Fruit fly (Drosophila melanogaster): ENCODE data around the gene CG2017.
A peak's percentile ranks its signal among the peaks of the same experiment; 100 is the strongest.

Gene CG2017

dm6 chr3R:5871393-5871792, 9.2 kb upstream of the CG2017 start (continued):
- TF ChIP-seq CG4707 (GFP tag; optimal IDR thresholded peaks at IDR 0.05): no peak
- TF ChIP-seq E2f2 (GFP tag; IDR thresholded peaks at IDR 0.05): no peak
- no peak for TF ChIP-seq Neu2 (GFP tag; optimal IDR thresholded peaks at IDR 0.05; ENCODE audit: borderline replicate concordance)
- TF ChIP-seq Sry-β (GFP tag; optimal IDR thresholded peaks at IDR 0.05): no peak
- peak; percentile 29 for TF ChIP-seq CG30431 (GFP tag; optimal IDR thresholded peaks at IDR 0.05)
- TF ChIP-seq gem (tag; optimal IDR thresholded peaks at IDR 0.05): no peak
- no peak for TF ChIP-seq fd64A (GFP tag; optimal IDR thresholded peaks at IDR 0.05)
- TF ChIP-seq lola (GFP tag; optimal IDR thresholded peaks at IDR 0.05): no peak
- no peak for TF ChIP-seq pb (GFP tag; optimal IDR thresholded peaks at IDR 0.05)
- peak; percentile 42; the same call in 2 of the 3 replicates for TF ChIP-seq dysf (GFP tag; IDR thresholded peaks at IDR 0.05)
- TF ChIP-seq CG1024 (GFP tag; IDR thresholded peaks at IDR 0.05): no peak
- peak; percentile 82 for TF ChIP-seq sens (GFP tag)
- no peak for TF ChIP-seq dan (GFP tag; IDR thresholded peaks at IDR 0.05)
- TF ChIP-seq slbo (GFP tag; IDR thresholded peaks at IDR 0.05): peak; percentile 45
- TF ChIP-seq CG13775 (GFP tag; optimal IDR thresholded peaks at IDR 0.05): no peak
- TF ChIP-seq Meics (GFP tag; optimal IDR thresholded peaks at IDR 0.05): peak; percentile 3
- TF ChIP-seq CG7963 (GFP tag; IDR thresholded peaks at IDR 0.05; ENCODE audit: partially characterized antibody): no peak
- no peak for TF ChIP-seq CG2678 (tag; optimal IDR thresholded peaks at IDR 0.05)
- no peak for TF ChIP-seq CG7271 (tag; optimal IDR thresholded peaks at IDR 0.05)
- no peak for TF ChIP-seq danr (GFP tag; IDR thresholded peaks at IDR 0.05)
- TF ChIP-seq Rfx (GFP tag; IDR thresholded peaks at IDR 0.05): peak; percentile 44; the same call in 1 of the 2 replicates
- no peak; the same call in 2 of the 3 replicates for TF ChIP-seq Dbx (GFP tag; IDR thresholded peaks at IDR 0.05)
- TF ChIP-seq CG4617 (GFP tag; optimal IDR thresholded peaks at IDR 0.05; ENCODE audit: borderline replicate concordance): no peak
- no peak for TF ChIP-seq Jarid2 (GFP tag; optimal IDR thresholded peaks at IDR 0.05)
- TF ChIP-seq zfh1 (GFP tag; IDR thresholded peaks at IDR 0.05): 0 out of 3 replicates have a peak, but pooled peaks have one; percentile 13
- TF ChIP-seq Xbp1 (GFP tag; optimal IDR thresholded peaks at IDR 0.05): peak; percentile 25
- TF ChIP-seq sim (GFP tag; IDR thresholded peaks at IDR 0.05): no peak
- no peak for TF ChIP-seq CG18476 (GFP tag; optimal IDR thresholded peaks at IDR 0.05)
- TF ChIP-seq Hr39 (optimal IDR thresholded peaks at IDR 0.05): no peak
- TF ChIP-seq unpg (GFP tag; optimal IDR thresholded peaks at IDR 0.05): no peak
- TF ChIP-seq CG7839 (tag; optimal IDR thresholded peaks at IDR 0.05): no peak
- peak; percentile 11 for TF ChIP-seq CG9727 (GFP tag; optimal IDR thresholded peaks at IDR 0.05)
- peak; percentile 22 for TF ChIP-seq caup (GFP tag; optimal IDR thresholded peaks at IDR 0.05; ENCODE audit: severe bottlenecking)
- peak; percentile 44 for TF ChIP-seq lab (GFP tag; optimal IDR thresholded peaks at IDR 0.05)
- TF ChIP-seq CG18599 (GFP tag; optimal IDR thresholded peaks at IDR 0.05): peak; percentile 60
- TF ChIP-seq Dll (GFP tag; IDR thresholded peaks at IDR 0.05; ENCODE audit: partially characterized antibody): no peak
- no peak for TF ChIP-seq Dek (tag; optimal IDR thresholded peaks at IDR 0.05)
- TF ChIP-seq Hr51 (GFP tag; optimal IDR thresholded peaks at IDR 0.05): no peak
- no peak for TF ChIP-seq CG17385 (GFP tag; optimal IDR thresholded peaks at IDR 0.05)
- no peak for TF ChIP-seq Ravus (GFP tag; IDR thresholded peaks at IDR 0.05)
- no peak for TF ChIP-seq CG34422 (GFP tag; IDR thresholded peaks at IDR 0.05)
- no peak for TF ChIP-seq ac (GFP tag; optimal IDR thresholded peaks at IDR 0.05)
- no peak for TF ChIP-seq Dfd (GFP tag; optimal IDR thresholded peaks at IDR 0.05)
- no peak for TF ChIP-seq luna (GFP tag; optimal IDR thresholded peaks at IDR 0.05)
- TF ChIP-seq CG10654 (GFP tag; optimal IDR thresholded peaks at IDR 0.05): no peak
- TF ChIP-seq CG10565 (GFP tag; optimal IDR thresholded peaks at IDR 0.05): no peak
- no peak for TF ChIP-seq abd-A (tag; optimal IDR thresholded peaks at IDR 0.05)
- no peak for TF ChIP-seq CG6791 (GFP tag; IDR thresholded peaks at IDR 0.05; ENCODE audit: partially characterized antibody)
- no peak for TF ChIP-seq CG11723 (GFP tag; optimal IDR thresholded peaks at IDR 0.05)
- TF ChIP-seq phol (tag; optimal IDR thresholded peaks at IDR 0.05): no peak
